Worm (Caenorhabditis elegans) whole organism, L4 larva: ENCODE data around the gene F07G11.4.

Experiments
- F49E8.2 ChIP-seq: sonication (generic microtip); optimal IDR thresholded peaks from 2 replicates; lab custom pipeline; 2016; ENCODE audit warnings: missing compliant biosample characterization, mild to moderate bottlenecking, missing genetic modification characterization, borderline replicate concordance
- lin-38 ChIP-seq: fragments of 200-800 bp; sonication (Bioruptor generic); IDR thresholded peaks from 2 replicates; pipeline ENCODE4 v1.3.6; 2022; ENCODE audit warnings: missing genetic modification reagents, missing genetic modification characterization, missing compliant biosample characterization
- nhr-28 ChIP-seq: fragments of 150-350 bp; optimal IDR thresholded peaks from 2 replicates; lab custom pipeline; 2014; ENCODE audit warnings: missing biosample characterization, missing genetic modification characterization
- pqm-1 ChIP-seq: sonication (generic microtip); optimal IDR thresholded peaks from 2 replicates; lab custom pipeline; 2017; ENCODE audit warnings: missing biosample characterization, missing genetic modification characterization
- skn-1 ChIP-seq: fragments of 150-350 bp; optimal IDR thresholded peaks from 2 replicates; lab custom pipeline; 2014; ENCODE audit warnings: missing biosample characterization, missing genetic modification characterization
- snpc-4 ChIP-seq: fragments of 150-350 bp; optimal IDR thresholded peaks from 2 replicates; lab custom pipeline; 2014; ENCODE audit warnings: missing biosample characterization, missing genetic modification characterization
- unc-62 ChIP-seq, 3 experiments: fragments of 150-350 bp in 1 of 3; sonication (generic microtip); optimal IDR thresholded peaks in 2 of 3; peaks in 1 of 3; 1 replicate in 1 of 3; 2 replicates in 2 of 3; lab custom pipeline; 2014 to 2017; ENCODE audit warnings: missing biosample characterization in 3 of 3, missing genetic modification characterization in 3 of 3, missing genetic modification reagents in 3 of 3, missing genotype in 1 of 3

- TF ChIP-seq nhr-28 (tag; lab: Kevin White, UChicago) = no peak
- TF ChIP-seq F49E8.2 = no peak
- no peak for TF ChIP-seq lin-38 (GFP tag; lab: Robert Waterston, UW)
- TF ChIP-seq skn-1 (tag; lab: Kevin White, UChicago) = no peak
- no peak for TF ChIP-seq pqm-1 (tag; lab: Kevin White, UChicago)
- TF ChIP-seq unc-62 (GFP tag; optimal IDR thresholded peaks at IDR 0.05 in 1 of 2; lab: Kevin White, UChicago) = peak in 1 of 2 experiments; percentile 95
- TF ChIP-seq unc-62 (tag; optimal IDR thresholded peaks at IDR 0.05; lab: Kevin White, UChicago) = no peak
- TF ChIP-seq snpc-4 (tag; lab: Kevin White, UChicago) = no peak
Observed at ce11 chrV:7248227-7248953, 46.8 kb downstream of the F07G11.4 start.
